Fruit fly (Drosophila melanogaster): Measurements from ENCODE around the gene Sgs4.

DNA sequence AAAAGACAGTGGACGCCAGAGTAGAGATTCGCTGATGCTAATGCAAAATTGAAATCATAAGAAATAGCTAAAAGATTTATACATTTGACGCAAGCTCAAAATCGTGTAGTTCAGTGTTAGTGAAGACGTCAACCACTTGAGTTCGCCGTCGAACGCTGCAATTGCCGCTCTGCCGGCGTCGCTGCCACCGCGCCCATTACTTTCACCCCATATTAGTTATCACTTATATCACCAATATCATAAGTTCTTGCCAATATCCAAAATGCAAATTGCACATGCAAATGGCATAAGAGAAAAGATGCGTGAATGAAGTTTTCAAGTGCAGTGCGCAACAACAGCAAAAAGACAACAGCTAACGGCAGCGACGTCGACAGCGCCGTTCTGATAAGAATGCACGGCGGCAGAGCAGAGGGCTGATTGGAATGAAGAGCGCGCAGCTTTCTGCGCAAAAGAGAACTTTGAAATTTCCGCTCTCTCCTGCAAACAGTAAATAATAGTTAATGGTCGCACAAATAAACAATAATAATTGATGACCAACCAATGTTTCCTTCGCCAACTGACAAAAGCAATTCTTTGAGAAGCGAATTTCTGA, 38.5 kb downstream of the Sgs4 start:
- TF ChIP-seq Hr38 (GFP tag; optimal IDR thresholded peaks at IDR 0.05) = no peak
- no peak for TF ChIP-seq CG31627 (GFP tag; optimal IDR thresholded peaks at IDR 0.05)
- TF ChIP-seq ss (GFP tag; optimal IDR thresholded peaks at IDR 0.05) = no peak
- no peak for TF ChIP-seq CG6854 (GFP tag; optimal IDR thresholded peaks at IDR 0.05)
- no peak for TF ChIP-seq net (GFP tag; optimal IDR thresholded peaks at IDR 0.05)
- no peak for TF ChIP-seq CG7368 (GFP tag; optimal IDR thresholded peaks at IDR 0.05)
- no peak for TF ChIP-seq Hr39 (GFP tag; optimal IDR thresholded peaks at IDR 0.05)
- no peak for TF ChIP-seq lz (GFP tag; optimal IDR thresholded peaks at IDR 0.05)
- TF ChIP-seq topi (GFP tag; optimal IDR thresholded peaks at IDR 0.05) = no peak

Data from whole organism, prepupa.